Worm (Caenorhabditis elegans): ENCODE data around the gene F56B3.11.

The F56B3.11 gene

ce11 chrIV:828427-828826 lies 32.1 kb upstream of the F56B3.11 start (continued):
- TF ChIP-seq aly-2 (tag; optimal IDR thresholded peaks at IDR 0.05) (no peak), jun-1 (tag; optimal IDR thresholded peaks at IDR 0.05) (no peak), lin-13 (GFP tag; optimal IDR thresholded peaks at IDR 0.05) (no peak), zag-1 (tag; optimal IDR thresholded peaks at IDR 0.05) (no peak), nhr-10 (tag; optimal IDR thresholded peaks at IDR 0.05) (no peak), ZK337.2 (GFP tag; IDR thresholded peaks at IDR 0.05) (no peak), ceh-44 (GFP tag; IDR thresholded peaks at IDR 0.05) (no peak), snpc-1.2 (GFP tag; IDR thresholded peaks at IDR 0.05) (no peak), ces-1 (GFP tag; optimal IDR thresholded peaks at IDR 0.05) (no peak), madf-9 (GFP tag; conservative IDR thresholded peaks at IDR 0.05) (no peak), hif-1 (tag; optimal IDR thresholded peaks at IDR 0.05) (peak; percentile 66 to 99), lin-39 (tag; optimal IDR thresholded peaks at IDR 0.05) (no peak), nhr-28 (tag; optimal IDR thresholded peaks at IDR 0.05) (peak; percentile 15), snpc-4 (tag; optimal IDR thresholded peaks at IDR 0.05) (no peak), F10B5.3 (tag; optimal IDR thresholded peaks at IDR 0.05) (no peak)

ce11 chrIV:826145-826544 lies 29.8 kb upstream of the F56B3.11 start:
- TF ChIP-seq aha-1 (tag) (peak; percentile 67), hif-1 (tag; optimal IDR thresholded peaks at IDR 0.05) (peak in 1 of 2 experiments; percentile 76), hlh-30 (tag; optimal IDR thresholded peaks at IDR 0.05; ENCODE audit: insufficient read depth) (peak; percentile 41), daf-19 (GFP tag; conservative IDR thresholded peaks at IDR 0.05) (no peak), nhr-10 (tag; optimal IDR thresholded peaks at IDR 0.05) (no peak), php-3 (GFP tag; IDR thresholded peaks at IDR 0.05) (no peak)

ce11 chrIV:824854-825253 lies 28.5 kb upstream of the F56B3.11 start, which contains the start of gene zipt-15:
Gene zipt-15 (minus strand): TSS chrIV:824954.
- TF ChIP-seq pha-4 (GFP tag; IDR thresholded peaks at IDR 0.05) = no peak
- no peak for TF ChIP-seq pha-4 (tag; optimal IDR thresholded peaks at IDR 0.05)
- TF ChIP-seq mdt-29 (GFP tag; IDR thresholded peaks at IDR 0.05) = no peak
- TF ChIP-seq cey-2 (tag; optimal IDR thresholded peaks at IDR 0.05; ENCODE audit: borderline replicate concordance, insufficient read depth) = no peak
- TF ChIP-seq F10B5.3 (tag; optimal IDR thresholded peaks at IDR 0.05) = no peak
- no peak for TF ChIP-seq skn-1 (tag; optimal IDR thresholded peaks at IDR 0.05)
- TF ChIP-seq nhr-102 (tag; optimal IDR thresholded peaks at IDR 0.05) = no peak
- no peak for TF ChIP-seq nhr-11 (tag; optimal IDR thresholded peaks at IDR 0.05)
- no peak for TF ChIP-seq Y105C5A.15 (GFP tag; IDR thresholded peaks at IDR 0.05)
- TF ChIP-seq egl-27 (tag; optimal IDR thresholded peaks at IDR 0.05) = no peak
- TF ChIP-seq egl-43 (GFP tag; IDR thresholded peaks at IDR 0.05) = no peak
- no peak for TF ChIP-seq saeg-2 (GFP tag; IDR thresholded peaks at IDR 0.05)

ce11 chrIV:817879-818278 lies 21.5 kb upstream of the F56B3.11 start:
- TF ChIP-seq nhr-10 (tag; optimal IDR thresholded peaks at IDR 0.05) (no peak), ztf-11 (tag; optimal IDR thresholded peaks at IDR 0.05) (no peak), lin-1 (GFP tag; IDR thresholded peaks at IDR 0.05) (no peak), aly-2 (tag; optimal IDR thresholded peaks at IDR 0.05) (no peak), ZK337.2 (GFP tag; IDR thresholded peaks at IDR 0.05) (no peak), zip-11 (GFP tag; IDR thresholded peaks at IDR 0.05) (no peak), hmg-1.1 (GFP tag; IDR thresholded peaks at IDR 0.05) (no peak), F37D6.2 (tag; optimal IDR thresholded peaks at IDR 0.05) (no peak), nhr-28 (tag; optimal IDR thresholded peaks at IDR 0.05) (no peak), T26A8.4 (GFP tag; IDR thresholded peaks at IDR 0.05) (no peak), dmd-6 (GFP tag; IDR thresholded peaks at IDR 0.05) (no peak)
